Worm (Caenorhabditis elegans): ENCODE results near the gene F31F7.2.

ce11 chrV:6238347-6238746 lies 32.3 kb upstream of the F31F7.2 start:
- TF ChIP-seq nhr-237 (tag; optimal IDR thresholded peaks at IDR 0.05) = no peak
- no peak for TF ChIP-seq daf-16 (GFP tag; optimal IDR thresholded peaks at IDR 0.05)
- peak; percentile 2 for TF ChIP-seq daf-16 (tag; optimal IDR thresholded peaks at IDR 0.05)
